Worm (Caenorhabditis elegans) whole organism, young adult: ENCODE measurements around the gene apn-1.

Source experiments
- B0035.1 ChIP-seq: sonication (generic microtip); optimal IDR thresholded peaks from 2 replicates; lab custom pipeline; 2016; ENCODE audit warnings: missing genetic modification characterization, mild to moderate bottlenecking, missing compliant biosample characterization, missing genotype, missing genetic modification reagents
- C06A6.2 ChIP-seq: fragments of 200-800 bp; sonication (Bioruptor generic); conservative IDR thresholded peaks from 2 replicates; pipeline ENCODE4 v1.3.6; 2022; ENCODE audit warnings: missing genetic modification characterization, missing compliant biosample characterization
- D2030.7 ChIP-seq: fragments of 200-800 bp; sonication (Bioruptor generic); IDR thresholded peaks from 2 replicates; pipeline ENCODE4 v1.3.6; 2022; ENCODE audit warnings: missing genetic modification reagents, missing genetic modification characterization, missing compliant biosample characterization
- F10E7.11 ChIP-seq: sonication (generic microtip); optimal IDR thresholded peaks from 2 replicates; lab custom pipeline; 2017; ENCODE audit warnings: mild to moderate bottlenecking, missing genetic modification characterization, moderate library complexity, missing compliant biosample characterization
- F22D6.2 ChIP-seq: sonication (generic microtip); optimal IDR thresholded peaks from 2 replicates; lab custom pipeline; 2016; ENCODE audit warnings: mild to moderate bottlenecking, missing genetic modification characterization, missing compliant biosample characterization
- F23B12.7 ChIP-seq: sonication (generic microtip); optimal IDR thresholded peaks from 2 replicates; lab custom pipeline; 2017; ENCODE audit warnings: missing genetic modification characterization, mild to moderate bottlenecking, missing compliant biosample characterization, antibody characterized with exemption, moderate library complexity; ENCODE audit not compliant: insufficient read depth
- F33H1.4 ChIP-seq: fragments of 200-800 bp; sonication (Bioruptor generic); IDR thresholded peaks from 2 replicates; pipeline ENCODE4 v1.3.6; 2022; ENCODE audit warnings: missing genetic modification reagents, missing genetic modification characterization, missing compliant biosample characterization
- F37B4.10 ChIP-seq: fragments of 200-800 bp; sonication (Bioruptor generic); IDR thresholded peaks from 2 replicates; pipeline ENCODE4 v1.3.6; 2022; ENCODE audit warnings: missing genetic modification characterization, missing compliant biosample characterization
- K11D2.4 ChIP-seq: fragments of 200-800 bp; sonication (Bioruptor generic); IDR thresholded peaks from 2 replicates; pipeline ENCODE4 v1.3.6; 2022; ENCODE audit warnings: missing genetic modification reagents, missing genetic modification characterization, missing compliant biosample characterization
- K12H6.12 ChIP-seq: fragments of 200-800 bp; sonication (Bioruptor generic); optimal IDR thresholded peaks from 2 replicates; lab custom pipeline; 2018; ENCODE audit warnings: mild to moderate bottlenecking, missing genetic modification characterization, missing compliant biosample characterization
- T07F8.4 ChIP-seq: sonication (generic microtip); optimal IDR thresholded peaks from 2 replicates; lab custom pipeline; 2016; ENCODE audit warnings: mild to moderate bottlenecking, missing genetic modification characterization, moderate library complexity, missing compliant biosample characterization
- T26A5.8 ChIP-seq: sonication (generic microtip); optimal IDR thresholded peaks from 2 replicates; lab custom pipeline; 2016; ENCODE audit warnings: missing genetic modification characterization, missing compliant biosample characterization
- Y53G8AR.9 ChIP-seq: fragments of 200-800 bp; sonication (Bioruptor generic); conservative IDR thresholded peaks from 2 replicates; pipeline ENCODE4 v1.3.6; 2022; ENCODE audit warnings: missing genetic modification reagents, missing genetic modification characterization, missing compliant biosample characterization
- Y79H2A.3 ChIP-seq: fragments of 200-800 bp; sonication (Bioruptor generic); conservative IDR thresholded peaks from 2 replicates; pipeline ENCODE4 v1.3.6; 2022; ENCODE audit warnings: missing genetic modification reagents, missing genetic modification characterization, missing compliant biosample characterization
- Y95B8A.8 ChIP-seq: fragments of 200-800 bp; sonication (Bioruptor generic); IDR thresholded peaks from 2 replicates; pipeline ENCODE4 v1.3.6; 2022; ENCODE audit warnings: missing genetic modification reagents, missing genetic modification characterization, missing compliant biosample characterization
- attf-3 ChIP-seq: fragments of 200-800 bp; sonication (Bioruptor generic); conservative IDR thresholded peaks from 2 replicates; pipeline ENCODE4 v1.3.6; 2022; ENCODE audit warnings: missing genetic modification reagents, missing genetic modification characterization, missing compliant biosample characterization
- ccch-3 ChIP-seq: fragments of 200-800 bp; sonication (Bioruptor generic); optimal IDR thresholded peaks from 2 replicates; lab custom pipeline; 2018; ENCODE audit warnings: mild to moderate bottlenecking, missing genetic modification characterization, missing compliant biosample characterization
- cebp-1 ChIP-seq, 2 experiments: fragments of 200-800 bp in 1 of 2; sonication (Bioruptor generic) in 1 of 2; sonication (generic microtip) in 1 of 2; IDR thresholded peaks in 1 of 2; optimal IDR thresholded peaks in 1 of 2; 2 replicates each; pipeline versions ENCODE4 v1.3.6 to Lab custom; 2017 to 2022; ENCODE audit warnings: missing compliant biosample characterization in 2 of 2, missing genetic modification characterization in 2 of 2, mild to moderate bottlenecking in 1 of 2, missing genetic modification reagents in 1 of 2, moderate library complexity in 1 of 2
- ceh-27 ChIP-seq: fragments of 200-800 bp; sonication (Bioruptor generic); optimal IDR thresholded peaks from 2 replicates; lab custom pipeline; 2018; ENCODE audit warnings: mild to moderate bottlenecking, missing genetic modification characterization, moderate library complexity, missing compliant biosample characterization
- chd-7 ChIP-seq: sonication (generic microtip); optimal IDR thresholded peaks from 2 replicates; lab custom pipeline; 2016; ENCODE audit warnings: mild to moderate bottlenecking, missing genetic modification characterization, moderate library complexity, missing compliant biosample characterization
- die-1 ChIP-seq: sonication (generic microtip); optimal IDR thresholded peaks from 2 replicates; lab custom pipeline; 2016; ENCODE audit warnings: missing genotype, mild to moderate bottlenecking, missing genetic modification characterization, missing compliant biosample characterization
- dpl-1 ChIP-seq: fragments of 150-350 bp; optimal IDR thresholded peaks from 2 replicates; lab custom pipeline; 2014; ENCODE audit warnings: missing biosample characterization, missing genetic modification reagents, missing genetic modification characterization
- efl-1 ChIP-seq: fragments of 150-350 bp; optimal IDR thresholded peaks from 2 replicates; lab custom pipeline; 2014; ENCODE audit warnings: missing biosample characterization, missing genetic modification reagents, missing genetic modification characterization
- egl-44 ChIP-seq: fragments of 200-800 bp; sonication (Bioruptor generic); IDR thresholded peaks from 2 replicates; pipeline ENCODE4 v1.3.6; 2022; ENCODE audit warnings: missing genetic modification reagents, missing genetic modification characterization, missing compliant biosample characterization
- fkh-3 ChIP-seq: sonication (generic microtip); optimal IDR thresholded peaks from 2 replicates; lab custom pipeline; 2016; ENCODE audit warnings: mild to moderate bottlenecking, missing genetic modification characterization, missing compliant biosample characterization
- lag-1 ChIP-seq: fragments of 200-800 bp; sonication (Bioruptor generic); IDR thresholded peaks from 2 replicates; pipeline ENCODE4 v1.3.6; 2022; ENCODE audit warnings: missing genetic modification reagents, missing genetic modification characterization, missing compliant biosample characterization
- let-526 ChIP-seq: fragments of 200-800 bp; sonication (Bioruptor generic); IDR thresholded peaks from 2 replicates; pipeline ENCODE4 v1.3.6; 2022; ENCODE audit warnings: missing genetic modification reagents, missing genetic modification characterization, missing compliant biosample characterization
- lin-26 ChIP-seq: fragments of 200-800 bp; sonication (Bioruptor generic); IDR thresholded peaks from 2 replicates; pipeline ENCODE4 v1.3.6; 2022; ENCODE audit warnings: missing genetic modification reagents, missing genetic modification characterization, missing compliant biosample characterization
- lin-40 ChIP-seq: sonication (generic microtip); optimal IDR thresholded peaks from 2 replicates; lab custom pipeline; 2016; ENCODE audit warnings: missing genetic modification characterization, mild to moderate bottlenecking, missing compliant biosample characterization, missing genotype, missing genetic modification reagents
- lin-54 ChIP-seq: fragments of 200-800 bp; sonication (Bioruptor generic); optimal IDR thresholded peaks from 2 replicates; lab custom pipeline; 2018; ENCODE audit warnings: mild to moderate bottlenecking, missing genetic modification characterization, missing compliant biosample characterization
- lsy-27 ChIP-seq: sonication (generic microtip); optimal IDR thresholded peaks from 2 replicates; lab custom pipeline; 2017; ENCODE audit warnings: missing genetic modification characterization, mild to moderate bottlenecking, missing compliant biosample characterization, antibody characterized with exemption, missing genotype, borderline replicate concordance; ENCODE audit not compliant: insufficient read depth
- madf-3 ChIP-seq: fragments of 200-800 bp; sonication (Bioruptor generic); IDR thresholded peaks from 2 replicates; pipeline ENCODE4 v1.3.6; 2022; ENCODE audit warnings: missing genetic modification reagents, missing genetic modification characterization, missing compliant biosample characterization
- madf-6 ChIP-seq: fragments of 200-800 bp; sonication (Bioruptor generic); IDR thresholded peaks from 2 replicates; pipeline ENCODE4 v1.3.6; 2022; ENCODE audit warnings: missing genetic modification reagents, missing genetic modification characterization, missing compliant biosample characterization
- mcd-1 ChIP-seq: fragments of 200-800 bp; sonication (Bioruptor generic); IDR thresholded peaks from 2 replicates; pipeline ENCODE4 v1.3.6; 2022; ENCODE audit warnings: missing genetic modification reagents, missing genetic modification characterization, missing compliant biosample characterization
- mxl-1 ChIP-seq: sonication (generic microtip); optimal IDR thresholded peaks from 2 replicates; lab custom pipeline; 2016; ENCODE audit warnings: missing genetic modification characterization, missing compliant biosample characterization
- nfyb-1 ChIP-seq: fragments of 200-800 bp; sonication (Bioruptor generic); IDR thresholded peaks from 2 replicates; pipeline ENCODE4 v1.3.6; 2022; ENCODE audit warnings: missing genetic modification reagents, missing genetic modification characterization, missing compliant biosample characterization
- pbrm-1 ChIP-seq: fragments of 200-800 bp; sonication (Bioruptor generic); IDR thresholded peaks from 2 replicates; pipeline ENCODE4 v1.3.6; 2022; ENCODE audit warnings: missing genetic modification reagents, missing genetic modification characterization, missing compliant biosample characterization
- repo-1 ChIP-seq: sonication (generic microtip); optimal IDR thresholded peaks from 2 replicates; lab custom pipeline; 2017; ENCODE audit warnings: mild to moderate bottlenecking, missing genetic modification characterization, missing compliant biosample characterization
- sea-2 ChIP-seq: fragments of 200-800 bp; sonication (Bioruptor generic); IDR thresholded peaks from 2 replicates; pipeline ENCODE4 v1.3.6; 2022; ENCODE audit warnings: missing genetic modification characterization, missing compliant biosample characterization
- snpc-1.3 ChIP-seq: sonication (generic microtip); optimal IDR thresholded peaks from 2 replicates; lab custom pipeline; 2017; ENCODE audit warnings: missing genetic modification characterization, mild to moderate bottlenecking, missing compliant biosample characterization, antibody characterized with exemption, moderate library complexity, missing genotype, missing genetic modification reagents; ENCODE audit not compliant: insufficient read depth
- somi-1 ChIP-seq: fragments of 200-800 bp; sonication (Bioruptor generic); optimal IDR thresholded peaks from 2 replicates; lab custom pipeline; 2018; ENCODE audit warnings: mild to moderate bottlenecking, missing genetic modification characterization, missing compliant biosample characterization
- xnd-1 ChIP-seq: sonication (generic microtip); optimal IDR thresholded peaks from 2 replicates; lab custom pipeline; 2016; ENCODE audit warnings: missing genotype, missing genetic modification reagents, missing genetic modification characterization, missing compliant biosample characterization
- ztf-22 ChIP-seq: fragments of 200-800 bp; sonication (Bioruptor generic); optimal IDR thresholded peaks from 2 replicates; lab custom pipeline; 2018; ENCODE audit warnings: mild to moderate bottlenecking, missing genetic modification characterization, moderate library complexity, missing compliant biosample characterization
- ztf-28 ChIP-seq: fragments of 200-800 bp; sonication (Bioruptor generic); IDR thresholded peaks from 2 replicates; pipeline ENCODE4 v1.3.6; 2022; ENCODE audit warnings: missing genetic modification reagents, missing genetic modification characterization, missing compliant biosample characterization

Gene apn-1

DNA sequence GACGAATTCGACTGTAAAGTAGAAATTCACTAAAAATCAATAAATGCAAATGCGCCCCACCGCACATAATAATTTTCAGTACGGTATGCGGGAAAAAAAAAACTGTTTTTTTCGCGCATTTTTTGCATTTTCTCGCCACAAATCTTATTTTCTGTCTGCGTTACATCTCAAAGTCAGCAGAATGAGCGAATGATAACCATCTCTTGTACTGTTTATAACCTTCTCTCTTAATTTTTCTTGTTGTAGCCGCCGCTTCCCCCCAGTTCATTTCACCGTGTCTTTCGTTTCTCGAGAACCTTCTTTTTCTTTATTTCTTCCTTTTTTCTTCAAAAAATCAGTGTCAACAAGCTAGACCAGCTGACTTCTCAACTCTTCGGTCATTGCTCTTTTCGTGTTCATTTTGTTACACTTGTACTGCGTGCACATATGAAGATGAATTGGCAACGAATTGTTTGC, 31.9 kb upstream of the apn-1 start (continued):
- TF ChIP-seq lin-40 (peak; percentile 31), pbrm-1 (GFP tag; lab: Robert Waterston, UW) (peak; percentile 51; the same call in 1 of the 2 replicates), F33H1.4 (GFP tag; lab: Robert Waterston, UW) (peak; percentile 75), Y95B8A.8 (GFP tag; lab: Robert Waterston, UW) (peak; percentile 87), F22D6.2 (tag; lab: Kevin White, UChicago) (no peak), fkh-3 (tag; lab: Kevin White, UChicago) (no peak), cebp-1 (GFP tag; IDR thresholded peaks at IDR 0.05; lab: Robert Waterston, UW) (no peak), cebp-1 (tag; optimal IDR thresholded peaks at IDR 0.05; lab: Kevin White, UChicago) (peak; percentile 63), attf-3 (GFP tag; lab: Robert Waterston, UW) (0 out of 2 replicates have a peak, but pooled peaks have one; percentile 41), T26A5.8 (tag; lab: Kevin White, UChicago) (no peak), K11D2.4 (GFP tag; lab: Robert Waterston, UW) (peak; percentile 54; the same call in 1 of the 2 replicates), B0035.1 (tag; lab: Kevin White, UChicago) (peak; percentile 4), xnd-1 (peak; percentile 90), K12H6.12 (tag; lab: Kevin White, UChicago) (peak; percentile 47)

DNA sequence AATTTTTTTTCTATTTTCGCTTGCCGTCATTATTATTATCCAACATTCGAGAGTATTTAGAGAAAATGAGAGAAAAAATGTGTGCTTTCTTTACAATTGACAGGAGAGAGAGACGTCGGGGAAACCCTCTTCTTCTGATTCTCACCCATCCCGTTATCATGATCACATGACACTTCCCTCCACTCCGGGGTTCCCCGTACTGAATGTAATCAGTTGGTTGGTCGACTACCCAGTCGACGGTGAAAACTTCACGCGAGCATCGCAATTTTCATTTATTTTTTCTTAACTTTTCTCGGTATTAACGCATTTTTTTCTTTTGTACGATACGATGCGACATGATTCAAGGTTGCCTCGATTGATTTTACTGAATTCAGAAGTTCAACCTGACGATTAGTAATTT, 31.2 kb upstream of the apn-1 start:
- TF ChIP-seq K11D2.4 (GFP tag; lab: Robert Waterston, UW) = 0 out of 2 replicates have a peak, but pooled peaks have one; percentile 36
- no peak for TF ChIP-seq sea-2 (GFP tag; lab: Robert Waterston, UW)
- TF ChIP-seq madf-6 (GFP tag; lab: Robert Waterston, UW) = no peak
- no peak for TF ChIP-seq F10E7.11 (tag; lab: Kevin White, UChicago)
- no peak for TF ChIP-seq snpc-1.3 (tag; lab: Kevin White, UChicago)
- peak; percentile 28; the same call in 1 of the 2 replicates for TF ChIP-seq nfyb-1 (GFP tag; lab: Robert Waterston, UW)
- no peak for TF ChIP-seq ccch-3 (GFP tag; lab: Kevin White, UChicago)
- TF ChIP-seq Y53G8AR.9 (GFP tag; lab: Robert Waterston, UW) = peak; percentile 43; the same call in 1 of the 2 replicates
- no peak for TF ChIP-seq somi-1
- TF ChIP-seq F37B4.10 (GFP tag; lab: Robert Waterston, UW) = no peak
- no peak for TF ChIP-seq D2030.7 (GFP tag; lab: Robert Waterston, UW)
- no peak for TF ChIP-seq ztf-28 (GFP tag; lab: Robert Waterston, UW)
- 0 out of 2 replicates have a peak, but pooled peaks have one; percentile 23 for TF ChIP-seq C06A6.2 (GFP tag; lab: Robert Waterston, UW)
- TF ChIP-seq die-1 (tag; lab: Kevin White, UChicago) = no peak
- TF ChIP-seq Y79H2A.3 (GFP tag; lab: Robert Waterston, UW) = no peak
- TF ChIP-seq fkh-3 (tag; lab: Kevin White, UChicago) = no peak
- peak; percentile 46; the same call in 1 of the 2 replicates for TF ChIP-seq pbrm-1 (GFP tag; lab: Robert Waterston, UW)
- no peak for TF ChIP-seq dpl-1 (GFP tag; lab: Kevin White, UChicago)
- TF ChIP-seq T07F8.4 (tag; lab: Kevin White, UChicago) = no peak
- TF ChIP-seq mxl-1 = no peak
- no peak for TF ChIP-seq ceh-27 (GFP tag; lab: Kevin White, UChicago)
- TF ChIP-seq mcd-1 = peak; percentile 49
- no peak for TF ChIP-seq repo-1 (tag; lab: Kevin White, UChicago)
- peak; percentile 32; the same call in 1 of the 2 replicates for TF ChIP-seq egl-44 (GFP tag; lab: Robert Waterston, UW)
- peak; percentile 78 for TF ChIP-seq ztf-22 (GFP tag; lab: Kevin White, UChicago)
- TF ChIP-seq lag-1 (GFP tag; lab: Robert Waterston, UW) = no peak
- TF ChIP-seq efl-1 (GFP tag; lab: Kevin White, UChicago) = no peak
- peak; percentile 51 for TF ChIP-seq chd-7 (tag; lab: Kevin White, UChicago)
- no peak for TF ChIP-seq lin-26 (GFP tag; lab: Robert Waterston, UW)
- TF ChIP-seq lsy-27 = no peak
- TF ChIP-seq xnd-1 = no peak
- TF ChIP-seq let-526 (GFP tag; lab: Robert Waterston, UW) = no peak
- TF ChIP-seq F23B12.7 (tag; lab: Kevin White, UChicago) = no peak
- TF ChIP-seq lin-54 = no peak
- TF ChIP-seq cebp-1 (GFP tag; IDR thresholded peaks at IDR 0.05; lab: Robert Waterston, UW) = no peak
- peak; percentile 53 for TF ChIP-seq cebp-1 (tag; optimal IDR thresholded peaks at IDR 0.05; lab: Kevin White, UChicago)
- no peak for TF ChIP-seq Y95B8A.8 (GFP tag; lab: Robert Waterston, UW)
- 0 out of 2 replicates have a peak, but pooled peaks have one; percentile 60 for TF ChIP-seq madf-3 (GFP tag; lab: Robert Waterston, UW)
